Fruit fly (Drosophila melanogaster) whole organism, wandering third instar larva: ENCODE results near the gene CG4291.
A peak's percentile ranks its signal among the peaks of the same experiment; 100 is the strongest.
"Not testable (repeated sequence)": the region's sequence is repeated elsewhere in the genome, so short reads cannot be mapped to it uniquely, and the experiment has no call there.

Experiments
- Abd-B ChIP-seq: fragments of >200 bp; optimal IDR thresholded peaks from 2 replicates; lab custom pipeline; 2017; ENCODE audit warnings: missing biosample characterization, missing genetic modification characterization
- CG32264 ChIP-seq: fragments of 200-800 bp; sonication (Bioruptor generic); optimal IDR thresholded peaks from 2 replicates; lab custom pipeline; 2016; ENCODE audit warnings: missing biosample characterization, missing genetic modification characterization
- CG9705 ChIP-seq: fragments of 200-800 bp; sonication (Bioruptor generic); optimal IDR thresholded peaks from 2 replicates; lab custom pipeline; 2018; ENCODE audit warnings: missing biosample characterization, mild to moderate bottlenecking, missing genetic modification characterization
- CrebA ChIP-seq: fragments of 200-800 bp; sonication (Bioruptor generic); optimal IDR thresholded peaks from 2 replicates; lab custom pipeline; 2016; ENCODE audit warnings: missing biosample characterization, mild to moderate bottlenecking, missing genetic modification characterization, borderline replicate concordance
- Dfd ChIP-seq: fragments of >200 bp; optimal IDR thresholded peaks from 2 replicates; lab custom pipeline; 2017; ENCODE audit warnings: missing biosample characterization, missing genetic modification characterization
- GATAd ChIP-seq: sonication (Bioruptor generic); optimal IDR thresholded peaks from 2 replicates; lab custom pipeline; 2016; ENCODE audit warnings: missing biosample characterization, missing genetic modification characterization
- HLH106 ChIP-seq: fragments of 200-800 bp; optimal IDR thresholded peaks from 3 replicates; lab custom pipeline; 2019; ENCODE audit warnings: missing biosample characterization, mild to moderate bottlenecking, missing genetic modification characterization, moderate library complexity
- Hnf4 ChIP-seq: fragments of 200-800 bp; sonication (Bioruptor generic); optimal IDR thresholded peaks from 2 replicates; lab custom pipeline; 2016; ENCODE audit warnings: missing biosample characterization, mild to moderate bottlenecking, missing genetic modification characterization
- Hr78 ChIP-seq: fragments of >200 bp; optimal IDR thresholded peaks from 2 replicates; lab custom pipeline; 2017; ENCODE audit warnings: missing biosample characterization, missing genetic modification characterization
- Hr83 ChIP-seq: fragments of 200-300 bp; sonication (Bioruptor generic); optimal IDR thresholded peaks from 2 replicates; lab custom pipeline; 2016; ENCODE audit warnings: missing biosample characterization, mild to moderate bottlenecking, missing genetic modification characterization, moderate library complexity; ENCODE audit not compliant: poor library complexity, severe bottlenecking
- Mio ChIP-seq: sonication (Bioruptor generic); optimal IDR thresholded peaks from 2 replicates; lab custom pipeline; 2016; ENCODE audit warnings: missing biosample characterization, missing genetic modification characterization
- Myc ChIP-seq: fragments of >200 bp; optimal IDR thresholded peaks from 2 replicates; lab custom pipeline; 2017
- N ChIP-seq: fragments of >200 bp; optimal IDR thresholded peaks from 2 replicates; lab custom pipeline; 2018; ENCODE audit warnings: missing biosample characterization, missing external identifiers, missing genetic modification characterization
- OdsH ChIP-seq: fragments of 200-800 bp; sonication (Bioruptor generic); optimal IDR thresholded peaks from 2 replicates; lab custom pipeline; 2016; ENCODE audit warnings: missing biosample characterization, mild to moderate bottlenecking, missing genetic modification characterization
- Rel ChIP-seq, 2 experiments: fragments of 200-800 bp; sonication (Bioruptor generic) in 1 of 2; optimal IDR thresholded peaks; 2 replicates in 1 of 2; 3 replicates in 1 of 2; lab custom pipeline; 2016 to 2019; ENCODE audit warnings: mild to moderate bottlenecking in 2 of 2, missing biosample characterization in 2 of 2, missing genetic modification characterization in 2 of 2, moderate library complexity in 1 of 2
- Sp1 ChIP-seq: fragments of 200-800 bp; sonication (Bioruptor generic); optimal IDR thresholded peaks from 3 replicates; lab custom pipeline; 2019; ENCODE audit warnings: missing biosample characterization, mild to moderate bottlenecking, missing genetic modification characterization, moderate library complexity
- br ChIP-seq: fragments of 200-800 bp; sonication (Bioruptor generic); optimal IDR thresholded peaks from 2 replicates; lab custom pipeline; 2016; ENCODE audit warnings: missing biosample characterization, missing genetic modification characterization
- brk ChIP-seq: fragments of 200-800 bp; sonication (Bioruptor generic); optimal IDR thresholded peaks from 2 replicates; lab custom pipeline; 2016; ENCODE audit warnings: missing biosample characterization, mild to moderate bottlenecking, missing genetic modification characterization
- dl ChIP-seq, 2 experiments: fragments of 175-275, 200-275 bp in 1 of 2; fragments of 200-275 bp in 1 of 2; sonication (Bioruptor generic); optimal IDR thresholded peaks; lab custom pipeline; 2018; ENCODE audit warnings: mild to moderate bottlenecking in 2 of 2, missing biosample characterization in 2 of 2, missing genetic modification characterization in 2 of 2, moderate library complexity in 2 of 2; ENCODE audit not compliant: partially characterized antibody in 2 of 2, insufficient read depth in 1 of 2
- dmrt93B ChIP-seq: fragments of 200-800 bp; sonication (Bioruptor generic); optimal IDR thresholded peaks from 2 replicates; lab custom pipeline; 2018; ENCODE audit warnings: missing biosample characterization, mild to moderate bottlenecking, missing genetic modification characterization
- dsf ChIP-seq: sonication (Bioruptor generic); optimal IDR thresholded peaks from 2 replicates; lab custom pipeline; 2016; ENCODE audit warnings: missing biosample characterization, missing genetic modification characterization, borderline replicate concordance
- ey ChIP-seq: fragments of 200-800 bp; sonication (Bioruptor generic); optimal IDR thresholded peaks from 2 replicates; lab custom pipeline; 2016; ENCODE audit warnings: missing biosample characterization, missing genetic modification characterization
- foxo ChIP-seq, 2 experiments: fragments of 200-800 bp; sonication (Bioruptor generic); optimal IDR thresholded peaks; 2 replicates in 1 of 2; 3 replicates in 1 of 2; lab custom pipeline; 2016 to 2017; ENCODE audit warnings: missing biosample characterization in 2 of 2, missing genetic modification characterization in 2 of 2
- fru ChIP-seq: fragments of 200-800 bp; sonication (Bioruptor generic); optimal IDR thresholded peaks from 3 replicates; lab custom pipeline; 2016; ENCODE audit warnings: missing biosample characterization, mild to moderate bottlenecking, missing genetic modification characterization
- h ChIP-seq: fragments of 200-800 bp; sonication (Bioruptor generic); optimal IDR thresholded peaks from 3 replicates; lab custom pipeline; 2016; ENCODE audit warnings: missing biosample characterization, mild to moderate bottlenecking, missing genetic modification characterization
- jim ChIP-seq: fragments of 175-275, 200-325 bp; sonication (Bioruptor generic); optimal IDR thresholded peaks from 2 replicates; lab custom pipeline; 2016; ENCODE audit warnings: missing biosample characterization, mild to moderate bottlenecking, missing genetic modification characterization
- lola ChIP-seq: fragments of >200 bp; optimal IDR thresholded peaks from 2 replicates; lab custom pipeline; 2017; ENCODE audit warnings: missing biosample characterization, missing genetic modification characterization
- psq ChIP-seq: fragments of 200-800 bp; sonication (Bioruptor generic); optimal IDR thresholded peaks from 3 replicates; lab custom pipeline; 2017; ENCODE audit warnings: missing biosample characterization, mild to moderate bottlenecking, missing genetic modification characterization, moderate library complexity
- rgr ChIP-seq: fragments of 200-800 bp; sonication (Bioruptor generic); optimal IDR thresholded peaks from 3 replicates; lab custom pipeline; 2016; ENCODE audit warnings: missing biosample characterization, mild to moderate bottlenecking, missing genetic modification characterization
- sage ChIP-seq: fragments of 200-800 bp; sonication (Bioruptor generic); optimal IDR thresholded peaks from 2 replicates; lab custom pipeline; 2016; ENCODE audit warnings: missing biosample characterization, mild to moderate bottlenecking, missing genetic modification characterization
- sv ChIP-seq: fragments of 200-800 bp; sonication (Bioruptor generic); optimal IDR thresholded peaks from 3 replicates; lab custom pipeline; 2016; ENCODE audit warnings: missing biosample characterization, missing genetic modification characterization
- tai ChIP-seq: sonication (Bioruptor generic); optimal IDR thresholded peaks from 2 replicates; lab custom pipeline; 2016; ENCODE audit warnings: missing biosample characterization, missing genetic modification characterization
- usp ChIP-seq: fragments of >200 bp; optimal IDR thresholded peaks from 2 replicates; lab custom pipeline; 2017; ENCODE audit warnings: missing biosample characterization, missing genetic modification characterization
- woc ChIP-seq: sonication (Bioruptor generic); optimal IDR thresholded peaks from 2 replicates; lab custom pipeline; 2016; ENCODE audit warnings: missing biosample characterization, mild to moderate bottlenecking, missing genetic modification characterization

Gene CG4291

DNA sequence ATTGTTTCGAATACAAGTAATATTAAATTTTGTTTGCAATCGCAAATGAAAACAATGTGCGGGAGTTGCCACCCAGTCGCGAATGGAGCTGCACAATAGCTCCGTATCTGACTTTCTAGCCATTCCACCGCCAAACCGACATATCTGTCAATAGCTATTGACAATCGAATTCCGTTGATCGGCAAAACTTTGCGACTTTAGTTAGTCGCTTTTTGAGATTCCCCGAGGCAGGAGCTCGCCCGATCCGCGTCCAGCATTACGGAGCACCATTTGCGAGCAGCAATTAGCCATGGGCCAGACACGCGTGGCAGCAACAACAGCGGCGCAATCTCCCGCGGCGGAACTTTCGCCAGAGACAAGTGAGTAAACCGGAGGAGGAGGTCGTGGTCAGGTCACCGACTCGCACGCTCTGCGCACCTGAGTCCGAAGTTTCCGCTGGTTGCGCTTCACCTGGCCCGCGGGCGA is at the start of gene CG4291, which contains the start of gene kraken:
CG4291 (minus strand) TSS at position 84 of the 465 bp plus-strand sequence.
kraken (plus strand) TSS at position 122 of the 465 bp plus-strand sequence.
- TF ChIP-seq Abd-B (no peak), br (GFP tag; lab: Kevin White, UChicago) (peak; percentile 43), ey (GFP tag; lab: Kevin White, UChicago) (peak; percentile 36), CrebA (GFP tag; lab: Kevin White, UChicago) (no peak), usp (no peak), OdsH (GFP tag; lab: Kevin White, UChicago) (peak; percentile 23), foxo (GFP tag; optimal IDR thresholded peaks at IDR 0.05; lab: Kevin White, UChicago) (peak in 1 of 2 experiments; percentile 61), Mio (no peak), Rel (GFP tag; optimal IDR thresholded peaks at IDR 0.05; lab: Kevin White, UChicago) (no peak), Rel (tag; optimal IDR thresholded peaks at IDR 0.05; lab: Kevin White, UChicago) (peak; percentile 43), lola (GFP tag; lab: Kevin White, UChicago) (no peak), fru (GFP tag; lab: Kevin White, UChicago) (peak; percentile 15), psq (GFP tag; lab: Kevin White, UChicago) (peak; percentile 35), sage (no peak), Myc (lab: Kevin White, UChicago) (peak; percentile 96), Sp1 (GFP tag; lab: Kevin White, UChicago) (peak; percentile 49), CG32264 (GFP tag; lab: Kevin White, UChicago) (no peak), N (no peak), Hr83 (peak; percentile 60), sv (GFP tag; lab: Kevin White, UChicago) (peak; percentile 59), Dfd (GFP tag; lab: Kevin White, UChicago) (no peak), CG9705 (peak; percentile 45), woc (peak; percentile 26), HLH106 (peak; percentile 51), rgr (GFP tag; lab: Kevin White, UChicago) (peak; percentile 66), Hnf4 (GFP tag; lab: Kevin White, UChicago) (peak; percentile 70), dmrt93B (GFP tag; lab: Kevin White, UChicago) (no peak), h (GFP tag; lab: Kevin White, UChicago) (peak; percentile 74), GATAd (no peak), jim (GFP tag; lab: Kevin White, UChicago) (no peak)
- TF ChIP-seq, all 38 proteins: peak for 17

DNA sequence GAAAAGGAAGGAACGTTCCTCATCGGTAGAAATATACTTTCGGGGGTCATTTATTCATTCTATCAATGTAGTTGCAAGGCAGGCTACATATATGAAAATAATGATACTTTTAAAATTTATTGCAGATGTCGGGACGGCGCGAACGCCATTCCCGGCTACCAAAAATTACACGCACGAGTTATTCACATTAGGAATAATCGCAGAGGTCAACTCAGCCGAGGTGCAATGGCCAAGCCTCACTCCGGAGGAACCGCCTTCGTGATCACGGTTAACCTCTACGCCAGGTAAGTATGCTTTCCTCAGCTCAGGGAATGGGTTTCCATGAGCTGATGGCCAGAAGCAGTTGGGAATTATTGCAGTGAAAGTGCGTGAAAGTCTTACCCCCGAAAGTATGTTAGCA is 48.8 kb upstream of the CG4291 start:
- TF ChIP-seq Hnf4 (GFP tag; lab: Kevin White, UChicago) (peak; percentile 46), Rel (tag; optimal IDR thresholded peaks at IDR 0.05; lab: Kevin White, UChicago) (peak; percentile 42), h (GFP tag; lab: Kevin White, UChicago) (peak; percentile 29), foxo (GFP tag; optimal IDR thresholded peaks at IDR 0.05; lab: Kevin White, UChicago) (peak in 1 of 2 experiments; percentile 21), tai (peak; percentile 11)
- not testable (repeated sequence) for TF ChIP-seq Rel (GFP tag; optimal IDR thresholded peaks at IDR 0.05; lab: Kevin White, UChicago)

DNA sequence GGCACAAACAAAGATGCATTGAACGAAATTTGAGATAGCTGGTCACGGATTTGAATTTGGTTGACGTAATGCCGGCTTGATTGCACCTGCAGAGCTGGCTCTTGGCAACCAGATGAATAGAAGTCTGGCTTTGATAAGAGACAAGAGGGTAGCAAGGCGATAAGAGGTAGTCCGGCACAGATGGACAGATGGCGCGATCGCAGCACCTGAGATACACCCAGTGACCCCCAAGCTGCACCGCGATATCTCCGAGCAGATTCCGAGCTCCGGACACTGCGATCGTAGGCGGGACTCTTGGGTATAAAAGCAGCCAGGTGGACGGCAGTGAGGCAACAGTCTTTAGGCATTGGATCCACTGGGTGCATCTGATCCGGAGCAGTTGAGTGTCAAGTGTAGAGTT is 45.8 kb upstream of the CG4291 start, which contains the start of gene Lsp1beta:
Lsp1beta (plus strand) TSS at position 185 of the 400 bp plus-strand sequence.
- TF ChIP-seq Rel (GFP tag; optimal IDR thresholded peaks at IDR 0.05; lab: Kevin White, UChicago) = no peak
- peak; percentile 0 for TF ChIP-seq Rel (tag; optimal IDR thresholded peaks at IDR 0.05; lab: Kevin White, UChicago)
- TF ChIP-seq brk = no peak
- TF ChIP-seq sage = no peak
- TF ChIP-seq dmrt93B (GFP tag; lab: Kevin White, UChicago) = no peak

DNA sequence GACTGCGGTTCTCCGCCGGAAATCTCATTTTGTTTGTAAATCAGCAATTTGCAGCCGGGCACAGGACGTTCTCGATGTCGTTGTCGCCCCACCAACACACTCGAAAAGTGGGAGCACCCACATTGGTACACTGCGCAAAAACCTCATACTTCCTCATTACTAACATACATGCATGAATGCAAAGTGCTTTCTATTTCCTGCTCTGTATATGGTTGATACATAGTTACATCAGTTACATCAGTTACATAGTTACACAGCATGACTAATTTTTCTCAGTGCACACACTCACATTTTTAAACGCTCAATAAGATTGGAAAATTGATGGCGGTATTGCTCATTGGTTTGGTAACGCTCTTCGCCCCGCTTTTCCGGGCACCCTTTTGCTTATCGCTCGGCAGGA is 44.6 kb upstream of the CG4291 start:
- TF ChIP-seq fru (GFP tag; lab: Kevin White, UChicago) (no peak), sage (no peak), Rel (GFP tag; optimal IDR thresholded peaks at IDR 0.05; lab: Kevin White, UChicago) (no peak), Rel (tag; optimal IDR thresholded peaks at IDR 0.05; lab: Kevin White, UChicago) (no peak), jim (GFP tag; lab: Kevin White, UChicago) (no peak), Myc (lab: Kevin White, UChicago) (no peak), Hnf4 (GFP tag; lab: Kevin White, UChicago) (no peak), br (GFP tag; lab: Kevin White, UChicago) (no peak), foxo (GFP tag; optimal IDR thresholded peaks at IDR 0.05; lab: Kevin White, UChicago) (no peak), Hr78 (GFP tag; lab: Kevin White, UChicago) (no peak), psq (GFP tag; lab: Kevin White, UChicago) (no peak), Hr83 (no peak), brk (no peak), dl (GFP tag; optimal IDR thresholded peaks at IDR 0.05; lab: Kevin White, UChicago; ENCODE audit: insufficient read depth in 1 of 2, partially characterized antibody in 2 of 2) (no peak), dsf (GFP tag; lab: Kevin White, UChicago) (no peak)
